Fruit fly (Drosophila melanogaster) whole organism, wandering third instar larva: ENCODE data around the gene CG10237.

ENCODE experiments used
- CG32264 ChIP-seq: fragments of 200-800 bp; sonication (Bioruptor generic); optimal IDR thresholded peaks from 2 replicates; lab custom pipeline; 2016; ENCODE audit warnings: missing biosample characterization, missing genetic modification characterization
- Mio ChIP-seq: sonication (Bioruptor generic); optimal IDR thresholded peaks from 2 replicates; lab custom pipeline; 2016; ENCODE audit warnings: missing biosample characterization, missing genetic modification characterization
- Rel ChIP-seq, 2 experiments: fragments of 200-800 bp; sonication (Bioruptor generic) in 1 of 2; optimal IDR thresholded peaks; 2 replicates in 1 of 2; 3 replicates in 1 of 2; lab custom pipeline; 2016 to 2019; ENCODE audit warnings: mild to moderate bottlenecking in 2 of 2, missing biosample characterization in 2 of 2, missing genetic modification characterization in 2 of 2, moderate library complexity in 1 of 2
- foxo ChIP-seq, 2 experiments: fragments of 200-800 bp; sonication (Bioruptor generic); optimal IDR thresholded peaks; 2 replicates in 1 of 2; 3 replicates in 1 of 2; lab custom pipeline; 2016 to 2017; ENCODE audit warnings: missing biosample characterization in 2 of 2, missing genetic modification characterization in 2 of 2
- lola ChIP-seq: fragments of >200 bp; optimal IDR thresholded peaks from 2 replicates; lab custom pipeline; 2017; ENCODE audit warnings: missing biosample characterization, missing genetic modification characterization
- pan ChIP-seq: fragments of >200 bp; optimal IDR thresholded peaks from 2 replicates; lab custom pipeline; 2017
- psq ChIP-seq: fragments of 200-800 bp; sonication (Bioruptor generic); optimal IDR thresholded peaks from 3 replicates; lab custom pipeline; 2017; ENCODE audit warnings: missing biosample characterization, mild to moderate bottlenecking, missing genetic modification characterization, moderate library complexity
- sv ChIP-seq: fragments of 200-800 bp; sonication (Bioruptor generic); optimal IDR thresholded peaks from 3 replicates; lab custom pipeline; 2016; ENCODE audit warnings: missing biosample characterization, missing genetic modification characterization
- usp ChIP-seq: fragments of >200 bp; optimal IDR thresholded peaks from 2 replicates; lab custom pipeline; 2017; ENCODE audit warnings: missing biosample characterization, missing genetic modification characterization

dm6 chr2L:19423467-19424122 lies 18.9 kb downstream of the CG10237 start, which contains the start of the genes Alp12 and CG13085:
- peak; percentile 90 for TF ChIP-seq psq (GFP tag; lab: Kevin White, UChicago)
- no peak for TF ChIP-seq pan (lab: Kevin White, UChicago)
- TF ChIP-seq CG32264 = peak; percentile 65
- peak; percentile 29 to 94 for TF ChIP-seq foxo (GFP tag; optimal IDR thresholded peaks at IDR 0.05; lab: Kevin White, UChicago)
- TF ChIP-seq Rel (GFP tag; optimal IDR thresholded peaks at IDR 0.05; lab: Kevin White, UChicago) = peak; percentile 60
- peak; percentile 58 for TF ChIP-seq Rel (tag; optimal IDR thresholded peaks at IDR 0.05; lab: Kevin White, UChicago)
- peak; percentile 33 for TF ChIP-seq Mio (GFP tag; lab: Kevin White, UChicago)
- no peak for TF ChIP-seq lola (GFP tag; lab: Kevin White, UChicago)
- TF ChIP-seq usp = no peak
- TF ChIP-seq sv (GFP tag; lab: Kevin White, UChicago) = peak; percentile 97
